Fruit fly (Drosophila melanogaster) whole organism, embryonic: ENCODE data around the gene CG17097.

Experiments used
- Atf3 ChIP-seq: fragments of 200-800 bp; sonication (Bioruptor generic); optimal IDR thresholded peaks from 3 replicates; lab custom pipeline; 2016; ENCODE audit warnings: missing biosample characterization, missing genetic modification characterization
- Atf6 ChIP-seq: fragments of 200-800 bp; sonication (Bioruptor generic); IDR thresholded peaks from 2 replicates; pipeline ENCODE4 v1.3.6; 2022; ENCODE audit warnings: missing biosample characterization, missing genetic modification characterization
- Blimp-1 ChIP-seq: fragments of 200-800 bp; sonication (Bioruptor generic); optimal IDR thresholded peaks from 3 replicates; lab custom pipeline; 2018; ENCODE audit warnings: missing biosample characterization, missing genetic modification characterization, mild to moderate bottlenecking, moderate library complexity, missing genetic modification reagents
- CG11504 ChIP-seq: fragments of 200-800 bp; sonication (Bioruptor generic); optimal IDR thresholded peaks from 3 replicates; lab custom pipeline; 2019; ENCODE audit warnings: missing biosample characterization, mild to moderate bottlenecking, missing genetic modification characterization, moderate library complexity
- CG11696 ChIP-seq: fragments of 200-800 bp; sonication (Bioruptor generic); IDR thresholded peaks from 2 replicates; pipeline ENCODE4 v1.3.6; 2022; ENCODE audit warnings: missing biosample characterization, missing genetic modification characterization
- CG12942 ChIP-seq: fragments of 200-800 bp; sonication (Bioruptor generic); optimal IDR thresholded peaks from 3 replicates; lab custom pipeline; 2016; ENCODE audit warnings: missing biosample characterization, missing genetic modification characterization
- CG14441 ChIP-seq: fragments of 200-800 bp; sonication (Bioruptor generic); IDR thresholded peaks from 2 replicates; pipeline ENCODE4 v1.3.6; 2022; ENCODE audit warnings: missing biosample characterization, missing genetic modification characterization
- CG15011 ChIP-seq: fragments of 200-800 bp; sonication (Bioruptor generic); optimal IDR thresholded peaks from 3 replicates; lab custom pipeline; 2018; ENCODE audit warnings: missing biosample characterization, mild to moderate bottlenecking, missing genetic modification characterization
- CG15269 ChIP-seq: fragments of 200-800 bp; sonication (Bioruptor generic); optimal IDR thresholded peaks from 2 replicates; lab custom pipeline; 2018; ENCODE audit warnings: missing biosample characterization, mild to moderate bottlenecking, missing genetic modification characterization, moderate library complexity
- CG15514 ChIP-seq: fragments of 200-800 bp; sonication (Bioruptor generic); optimal IDR thresholded peaks from 3 replicates; lab custom pipeline; 2017; ENCODE audit warnings: missing biosample characterization, missing genetic modification characterization, mild to moderate bottlenecking, moderate library complexity, missing genetic modification reagents
- CG1602 ChIP-seq: fragments of 200-800 bp; sonication (Bioruptor generic); optimal IDR thresholded peaks from 3 replicates; lab custom pipeline; 2016; ENCODE audit warnings: missing biosample characterization, missing genetic modification characterization
- CG17385 ChIP-seq: fragments of 200-800 bp; sonication (Bioruptor generic); optimal IDR thresholded peaks from 3 replicates; lab custom pipeline; 2018; ENCODE audit warnings: missing biosample characterization, mild to moderate bottlenecking, missing genetic modification characterization
- CG18599 ChIP-seq: fragments of 200-800 bp; sonication (Bioruptor generic); optimal IDR thresholded peaks from 3 replicates; lab custom pipeline; 2017; ENCODE audit warnings: missing biosample characterization, missing genetic modification characterization, mild to moderate bottlenecking, moderate library complexity, missing genetic modification reagents
- CG2120 ChIP-seq: fragments of 200-800 bp; sonication (Bioruptor generic); optimal IDR thresholded peaks from 3 replicates; lab custom pipeline; 2016; ENCODE audit warnings: missing biosample characterization, missing genetic modification characterization
- CG2678 ChIP-seq: fragments of 200-800 bp; sonication (Bioruptor generic); optimal IDR thresholded peaks from 3 replicates; lab custom pipeline; 2019; ENCODE audit warnings: missing biosample characterization, mild to moderate bottlenecking, missing genetic modification characterization, moderate library complexity
- CG3065 ChIP-seq: fragments of 200-800 bp; sonication (Bioruptor generic); optimal IDR thresholded peaks from 2 replicates; lab custom pipeline; 2016; ENCODE audit warnings: missing biosample characterization, missing genetic modification characterization
- CG3163 ChIP-seq: fragments of 200-800 bp; sonication (Bioruptor generic); optimal IDR thresholded peaks from 3 replicates; lab custom pipeline; 2016; ENCODE audit warnings: missing biosample characterization, missing genetic modification characterization
- CG32532 ChIP-seq: fragments of 200-800 bp; sonication (Bioruptor generic); IDR thresholded peaks from 2 replicates; pipeline ENCODE4 v1.3.6; 2022; ENCODE audit warnings: missing biosample characterization, missing genetic modification characterization
- CG3281 ChIP-seq: fragments of 200-800 bp; sonication (Bioruptor generic); optimal IDR thresholded peaks from 3 replicates; lab custom pipeline; 2017; ENCODE audit warnings: missing biosample characterization, mild to moderate bottlenecking, missing genetic modification characterization
- CG3726 ChIP-seq: fragments of 200-800 bp; sonication (Bioruptor generic); IDR thresholded peaks from 3 replicates; pipeline ENCODE4, ENCODE4 v1.3.6; 2022; ENCODE audit warnings: missing biosample characterization, missing genetic modification characterization
- CG3847 ChIP-seq: fragments of 200-800 bp; sonication (Bioruptor generic); IDR thresholded peaks from 2 replicates; pipeline ENCODE4 v1.3.6; 2022; ENCODE audit warnings: missing biosample characterization, missing genetic modification characterization
- CG8089 ChIP-seq: fragments of 200-800 bp; sonication (Bioruptor generic); optimal IDR thresholded peaks from 3 replicates; lab custom pipeline; 2016; ENCODE audit warnings: missing biosample characterization, missing genetic modification characterization
- CG8359 ChIP-seq: fragments of 200-800 bp; sonication (Bioruptor generic); optimal IDR thresholded peaks from 2 replicates; lab custom pipeline; 2017; ENCODE audit warnings: missing biosample characterization, mild to moderate bottlenecking, missing genetic modification characterization, borderline replicate concordance
- CG9797 ChIP-seq: fragments of 200-800 bp; sonication (Bioruptor generic); optimal IDR thresholded peaks from 3 replicates; lab custom pipeline; 2018; ENCODE audit warnings: missing biosample characterization, mild to moderate bottlenecking, missing genetic modification characterization
- CG9817 ChIP-seq: fragments of 200-800 bp; sonication (Bioruptor generic); optimal IDR thresholded peaks from 2 replicates; lab custom pipeline; 2018; ENCODE audit warnings: missing biosample characterization, mild to moderate bottlenecking, missing genetic modification characterization, moderate library complexity
- Fer3 ChIP-seq: fragments of 200-800 bp; sonication (Bioruptor generic); optimal IDR thresholded peaks from 2 replicates; lab custom pipeline; 2018; ENCODE audit warnings: missing biosample characterization, mild to moderate bottlenecking, missing genetic modification characterization, moderate library complexity
- Hr39 ChIP-seq: fragments of >200 bp; optimal IDR thresholded peaks from 2 replicates; lab custom pipeline; 2017
- Hr51 ChIP-seq, 2 experiments: fragments of 200-800 bp; sonication (Bioruptor generic); optimal IDR thresholded peaks; 2 replicates in 1 of 2; 3 replicates in 1 of 2; lab custom pipeline; 2016 to 2018; ENCODE audit warnings: missing biosample characterization in 2 of 2, missing genetic modification characterization in 2 of 2, mild to moderate bottlenecking in 1 of 2, moderate library complexity in 1 of 2
- Med ChIP-seq: fragments of 200-800 bp; sonication (Bioruptor generic); peaks from one replicate; lab custom pipeline; 2016; ENCODE audit warnings: missing biosample characterization, missing genetic modification characterization, mild to moderate bottlenecking, inconsistent platforms, moderate library complexity
- Meics ChIP-seq: fragments of 200-800 bp; sonication (Bioruptor generic); optimal IDR thresholded peaks from 2 replicates; lab custom pipeline; 2017; ENCODE audit warnings: missing biosample characterization, mild to moderate bottlenecking, missing genetic modification characterization
- PHDP ChIP-seq: fragments of 200-800 bp; sonication (Bioruptor generic); optimal IDR thresholded peaks from 3 replicates; lab custom pipeline; 2018; ENCODE audit warnings: missing biosample characterization, mild to moderate bottlenecking, missing genetic modification characterization, moderate library complexity
- Rfx ChIP-seq: fragments of 200-800 bp; sonication (Bioruptor generic); IDR thresholded peaks from 2 replicates; pipeline ENCODE4 v1.3.6; 2022; ENCODE audit warnings: missing biosample characterization, missing genetic modification characterization
- Sox102F ChIP-seq: fragments of 200-800 bp; sonication (Bioruptor generic); optimal IDR thresholded peaks from 2 replicates; lab custom pipeline; 2018; ENCODE audit warnings: missing biosample characterization, mild to moderate bottlenecking, missing genetic modification characterization, moderate library complexity
- YL-1 ChIP-seq: fragments of 200-800 bp; sonication (Bioruptor generic); optimal IDR thresholded peaks from 3 replicates; lab custom pipeline; 2017; ENCODE audit warnings: missing biosample characterization, mild to moderate bottlenecking, missing genetic modification characterization
- bbx ChIP-seq: fragments of 200-800 bp; sonication (Bioruptor generic); IDR thresholded peaks from 2 replicates; pipeline ENCODE4 v1.3.6; 2022; ENCODE audit warnings: missing biosample characterization, missing genetic modification characterization; ENCODE audit not compliant: partially characterized antibody
- bcd ChIP-seq: fragments of 200-800 bp; sonication (Bioruptor generic); optimal IDR thresholded peaks from 2 replicates; lab custom pipeline; 2017; ENCODE audit warnings: missing biosample characterization, mild to moderate bottlenecking, missing genetic modification characterization
- btn ChIP-seq: fragments of 200-800 bp; sonication (Bioruptor generic); optimal IDR thresholded peaks from 2 replicates; lab custom pipeline; 2016; ENCODE audit warnings: missing biosample characterization, missing genetic modification characterization
- chif ChIP-seq, 2 experiments: fragments of 200-800 bp; sonication (Bioruptor generic); optimal IDR thresholded peaks; 3 replicates each; lab custom pipeline; 2016; ENCODE audit warnings: missing biosample characterization in 2 of 2, missing genetic modification characterization in 2 of 2
- chinmo ChIP-seq: fragments of 200-800 bp; sonication (Bioruptor generic); IDR thresholded peaks from 4 replicates; pipeline ENCODE4 v1.3.6; 2022; ENCODE audit warnings: missing biosample characterization, missing genetic modification characterization; ENCODE audit not compliant: partially characterized antibody
- croc ChIP-seq: fragments of 200-800 bp; sonication (Bioruptor generic); conservative IDR thresholded peaks from 3 replicates; pipeline ENCODE4 v1.3.6; 2022; ENCODE audit warnings: missing biosample characterization, missing genetic modification characterization
- dmrt99B ChIP-seq: fragments of 200-800 bp; sonication (Bioruptor generic); optimal IDR thresholded peaks from 2 replicates; lab custom pipeline; 2018; ENCODE audit warnings: missing biosample characterization, mild to moderate bottlenecking, missing genetic modification characterization, moderate library complexity
- dysf ChIP-seq: fragments of 200-800 bp; sonication (Bioruptor generic); IDR thresholded peaks from 3 replicates; pipeline ENCODE4 v1.3.6; 2022; ENCODE audit warnings: missing biosample characterization, missing genetic modification characterization
- gem ChIP-seq: fragments of 200-800 bp; sonication (Bioruptor generic); optimal IDR thresholded peaks from 2 replicates; lab custom pipeline; 2019; ENCODE audit warnings: missing biosample characterization, mild to moderate bottlenecking, missing genetic modification characterization, moderate library complexity
- grau ChIP-seq: fragments of 200-800 bp; optimal IDR thresholded peaks from 3 replicates; lab custom pipeline; 2019; ENCODE audit warnings: missing biosample characterization, mild to moderate bottlenecking, missing genetic modification characterization, moderate library complexity
- klu ChIP-seq: fragments of 200-800 bp; sonication (Bioruptor generic); IDR thresholded peaks from 2 replicates; pipeline ENCODE4 v1.3.6; 2022; ENCODE audit warnings: missing biosample characterization, missing genetic modification characterization
- row ChIP-seq: fragments of 200-800 bp; sonication (Bioruptor generic); IDR thresholded peaks from 3 replicates; pipeline ENCODE4 v1.3.6; 2022; ENCODE audit warnings: missing biosample characterization, missing genetic modification characterization
- sisA ChIP-seq: fragments of 200-800 bp; sonication (Bioruptor generic); IDR thresholded peaks from 2 replicates; pipeline ENCODE4 v1.3.6; 2022; ENCODE audit warnings: missing biosample characterization, missing genetic modification characterization
- sug ChIP-seq: fragments of 200-800 bp; optimal IDR thresholded peaks from 2 replicates; lab custom pipeline; 2019; ENCODE audit warnings: missing biosample characterization, mild to moderate bottlenecking, missing genetic modification characterization, moderate library complexity
- unpg ChIP-seq: fragments of 200-800 bp; sonication (Bioruptor generic); optimal IDR thresholded peaks from 3 replicates; lab custom pipeline; 2018; ENCODE audit warnings: missing biosample characterization, mild to moderate bottlenecking, missing genetic modification characterization, moderate library complexity

CG17097 gene

DNA sequence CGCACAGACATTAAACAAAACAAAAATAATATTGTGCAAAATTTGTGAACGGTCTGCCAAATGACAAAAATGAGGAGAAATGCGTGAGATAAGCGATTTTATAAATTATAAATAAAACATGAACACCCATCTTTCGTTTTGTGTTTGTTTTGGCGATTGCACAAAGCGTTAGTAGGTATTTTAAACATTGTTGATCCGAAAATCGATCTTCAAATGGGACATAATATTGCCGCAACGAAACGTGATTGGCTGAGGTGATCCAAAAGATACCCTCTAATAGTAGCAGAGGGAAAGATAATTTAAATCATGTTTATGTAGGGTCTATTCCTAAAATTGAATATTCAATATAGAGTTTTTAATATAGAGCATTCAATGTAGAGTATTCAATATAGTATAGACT, 33.4 kb downstream of the CG17097 start (continued):
- TF ChIP-seq CG8359 = no peak
- TF ChIP-seq Rfx (GFP tag; lab: Robert Waterston, UW) = peak; percentile 22; the same call in 1 of the 2 replicates
- no peak for TF ChIP-seq dysf (GFP tag; lab: Robert Waterston, UW)
- no peak for TF ChIP-seq Atf3 (GFP tag; lab: Kevin White, UChicago)
- TF ChIP-seq CG15514 (GFP tag; lab: Kevin White, UChicago) = no peak
- no peak for TF ChIP-seq chif (GFP tag; optimal IDR thresholded peaks at IDR 0.05; lab: Kevin White, UChicago)
- no peak for TF ChIP-seq CG8089
- no peak for TF ChIP-seq CG3163
- TF ChIP-seq CG11696 = no peak
- TF ChIP-seq CG3847 (GFP tag; lab: Robert Waterston, UW) = no peak
- no peak for TF ChIP-seq CG9797 (GFP tag; lab: Kevin White, UChicago)
- no peak for TF ChIP-seq sug (tag; lab: Kevin White, UChicago)
- TF ChIP-seq CG12942 = no peak
- TF ChIP-seq Hr51 (GFP tag; optimal IDR thresholded peaks at IDR 0.05; lab: Kevin White, UChicago) = peak in 1 of 2 experiments; percentile 20
- TF ChIP-seq sisA (GFP tag; lab: Robert Waterston, UW) = 0 out of 2 replicates have a peak, but pooled peaks have one; percentile 10
- peak; percentile 38 for TF ChIP-seq CG11504 (tag; lab: Kevin White, UChicago)
- TF ChIP-seq bbx (GFP tag; lab: Robert Waterston, UW) = no peak
- TF ChIP-seq Atf6 (GFP tag; lab: Robert Waterston, UW) = peak; percentile 15; the same call in 1 of the 2 replicates

DNA sequence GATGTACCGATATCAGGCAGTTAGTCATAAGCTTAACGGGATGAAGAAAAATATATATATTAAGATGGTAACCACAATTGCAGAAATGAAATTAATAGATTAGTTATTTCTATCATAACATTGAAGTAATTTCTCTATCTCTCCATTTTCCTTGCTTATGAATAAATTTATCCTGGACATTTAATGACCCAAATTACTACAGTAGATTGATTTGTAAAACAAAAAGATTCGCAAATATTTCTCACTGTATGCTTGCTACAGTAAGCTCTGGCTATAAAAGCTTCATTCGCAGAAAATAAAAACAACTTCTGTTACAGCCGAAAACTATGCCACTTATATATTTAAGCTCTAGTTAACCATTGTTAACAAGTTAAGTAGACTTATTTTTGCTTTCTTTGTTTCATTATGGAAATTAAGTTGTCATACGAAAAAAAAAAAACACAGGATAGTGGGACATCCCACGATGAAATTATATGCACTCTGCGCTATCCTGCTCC, 34.4 kb downstream of the CG17097 start, which contains the start of gene CG17105:
Gene CG17105 (plus strand): TSS at position 447 of the 497 bp plus-strand sequence.
- no peak for TF ChIP-seq CG14441 (GFP tag; lab: Robert Waterston, UW)
- 0 out of 3 replicates have a peak, but pooled peaks have one; percentile 19 for TF ChIP-seq row
- peak; percentile 9; the same call in 1 of the 2 replicates for TF ChIP-seq CG32532 (GFP tag; lab: Robert Waterston, UW)
- TF ChIP-seq Meics (GFP tag; lab: Kevin White, UChicago) = peak; percentile 14
- TF ChIP-seq chinmo (GFP tag; lab: Robert Waterston, UW) = no peak
- TF ChIP-seq Blimp-1 (GFP tag; lab: Kevin White, UChicago) = no peak
- peak; percentile 10 for TF ChIP-seq CG2678 (tag; lab: Kevin White, UChicago)
- peak; percentile 57 for TF ChIP-seq Med
- peak; percentile 26 for TF ChIP-seq unpg (GFP tag; lab: Kevin White, UChicago)
- TF ChIP-seq CG1602 = no peak
- TF ChIP-seq croc = no peak
- TF ChIP-seq bcd (GFP tag; lab: Kevin White, UChicago) = peak; percentile 3
- no peak for TF ChIP-seq YL-1 (GFP tag; lab: Kevin White, UChicago)
- TF ChIP-seq dmrt99B (tag; lab: Kevin White, UChicago) = peak; percentile 8
- no peak for TF ChIP-seq CG15011
- TF ChIP-seq CG15269 (tag; lab: Kevin White, UChicago) = peak; percentile 14
- no peak for TF ChIP-seq CG3726 (GFP tag; lab: Robert Waterston, UW)
- peak; percentile 39 for TF ChIP-seq gem
- no peak for TF ChIP-seq klu (GFP tag; lab: Robert Waterston, UW)
- TF ChIP-seq Sox102F (GFP tag; lab: Kevin White, UChicago) = peak; percentile 24
- peak in 1 of 2 experiments; percentile 56 for TF ChIP-seq Hr51 (GFP tag; optimal IDR thresholded peaks at IDR 0.05; lab: Kevin White, UChicago)
- TF ChIP-seq CG2120 (GFP tag; lab: Kevin White, UChicago) = peak; percentile 15
- no peak for TF ChIP-seq CG9817 (tag; lab: Kevin White, UChicago)
- TF ChIP-seq Hr39 = no peak
- TF ChIP-seq CG11504 (tag; lab: Kevin White, UChicago) = peak; percentile 11
- peak; percentile 6 for TF ChIP-seq Fer3 (tag; lab: Kevin White, UChicago)
- no peak for TF ChIP-seq CG18599 (GFP tag; lab: Kevin White, UChicago)
- no peak for TF ChIP-seq CG3065 (GFP tag; lab: Kevin White, UChicago)
- no peak for TF ChIP-seq CG17385
- no peak for TF ChIP-seq btn
- TF ChIP-seq grau (tag; lab: Kevin White, UChicago) = peak; percentile 80
- TF ChIP-seq PHDP (tag; lab: Kevin White, UChicago) = peak; percentile 15
- peak; percentile 3 for TF ChIP-seq CG3281 (GFP tag; lab: Kevin White, UChicago)
- TF ChIP-seq, all 482 proteins: peak for 18
